Worm (Caenorhabditis elegans): ENCODE results near the gene nhr-129.
A peak's percentile ranks its signal among the peaks of the same experiment; 100 is the strongest.

The nhr-129 gene

ce11 chrV:13374532-13374931, 43.7 kb upstream of the nhr-129 start:
- TF ChIP-seq F13H6.1 (tag; optimal IDR thresholded peaks at IDR 0.05) (peak; percentile 30), crh-2 (tag; optimal IDR thresholded peaks at IDR 0.05) (peak; percentile 58), nhr-6 (tag; optimal IDR thresholded peaks at IDR 0.05) (no peak), nhr-237 (tag; optimal IDR thresholded peaks at IDR 0.05) (no peak), lsy-2 (tag; optimal IDR thresholded peaks at IDR 0.05) (peak in 1 of 2 experiments; percentile 3), skn-1 (tag; optimal IDR thresholded peaks at IDR 0.05) (no peak), nhr-21 (tag; optimal IDR thresholded peaks at IDR 0.05) (peak; percentile 52), sem-4 (tag; optimal IDR thresholded peaks at IDR 0.05) (peak; percentile 45), nhr-129 (tag; optimal IDR thresholded peaks at IDR 0.05) (peak; percentile 13), aly-2 (tag; optimal IDR thresholded peaks at IDR 0.05) (no peak), unc-62 (GFP tag; optimal IDR thresholded peaks at IDR 0.05) (no peak), Y55F3AM.14 (GFP tag; optimal IDR thresholded peaks at IDR 0.05) (no peak), blmp-1 (tag; optimal IDR thresholded peaks at IDR 0.05; ENCODE audit: insufficient read depth) (peak; percentile 15), ztf-4 (tag; optimal IDR thresholded peaks at IDR 0.05) (no peak), sma-3 (GFP tag; optimal IDR thresholded peaks at IDR 0.05) (peak; percentile 50), nhr-25 (tag; optimal IDR thresholded peaks at IDR 0.05) (peak; percentile 84), R02D3.7 (tag; optimal IDR thresholded peaks at IDR 0.05) (no peak), peb-1 (tag; optimal IDR thresholded peaks at IDR 0.05) (no peak), mbf-1 (tag; optimal IDR thresholded peaks at IDR 0.05) (no peak), zag-1 (tag; optimal IDR thresholded peaks at IDR 0.05) (no peak), nhr-11 (tag; optimal IDR thresholded peaks at IDR 0.05) (no peak), nhr-23 (tag; optimal IDR thresholded peaks at IDR 0.05) (no peak), sma-9 (GFP tag; optimal IDR thresholded peaks at IDR 0.05) (peak; percentile 62), sma-9 (tag; optimal IDR thresholded peaks at IDR 0.05) (no peak), ztf-1 (GFP tag; conservative IDR thresholded peaks at IDR 0.05) (no peak), lin-13 (GFP tag; optimal IDR thresholded peaks at IDR 0.05) (peak; percentile 22), dmd-4 (tag; optimal IDR thresholded peaks at IDR 0.05) (no peak), lin-39 (tag; optimal IDR thresholded peaks at IDR 0.05) (no peak), nhr-10 (tag; optimal IDR thresholded peaks at IDR 0.05) (no peak), elt-3 (tag; optimal IDR thresholded peaks at IDR 0.05) (no peak), nhr-12 (tag; optimal IDR thresholded peaks at IDR 0.05) (no peak), egl-27 (tag; optimal IDR thresholded peaks at IDR 0.05) (peak; percentile 62), gmeb-1 (tag; optimal IDR thresholded peaks at IDR 0.05) (no peak), ztf-11 (tag; optimal IDR thresholded peaks at IDR 0.05) (no peak), fos-1 (tag; optimal IDR thresholded peaks at IDR 0.05) (peak; percentile 37), ZK546.5 (tag; optimal IDR thresholded peaks at IDR 0.05) (no peak), alr-1 (tag; optimal IDR thresholded peaks at IDR 0.05) (no peak), ceh-16 (tag; optimal IDR thresholded peaks at IDR 0.05) (peak; percentile 70), unc-39 (tag; optimal IDR thresholded peaks at IDR 0.05) (no peak)

ce11 chrV:13373643-13374042, 42.8 kb upstream of the nhr-129 start:
- TF ChIP-seq nhr-12 (tag; optimal IDR thresholded peaks at IDR 0.05), result no peak
- no peak for TF ChIP-seq skn-1 (tag; optimal IDR thresholded peaks at IDR 0.05)
- no peak for TF ChIP-seq Y55F3AM.14 (GFP tag; optimal IDR thresholded peaks at IDR 0.05)
- TF ChIP-seq egl-27 (tag; optimal IDR thresholded peaks at IDR 0.05), result peak; percentile 67
- TF ChIP-seq gmeb-1 (tag; optimal IDR thresholded peaks at IDR 0.05), result peak; percentile 30
- no peak for TF ChIP-seq nhr-237 (tag; optimal IDR thresholded peaks at IDR 0.05)
- TF ChIP-seq lin-13 (GFP tag; optimal IDR thresholded peaks at IDR 0.05), result no peak
- TF ChIP-seq ZK546.5 (tag; optimal IDR thresholded peaks at IDR 0.05), result no peak
- TF ChIP-seq dmd-4 (tag; optimal IDR thresholded peaks at IDR 0.05), result no peak
- peak; percentile 87 for TF ChIP-seq blmp-1 (tag; optimal IDR thresholded peaks at IDR 0.05; ENCODE audit: insufficient read depth)
- TF ChIP-seq lin-39 (tag; optimal IDR thresholded peaks at IDR 0.05), result no peak
- no peak for TF ChIP-seq nhr-6 (tag; optimal IDR thresholded peaks at IDR 0.05)
- no peak for TF ChIP-seq lsy-2 (tag; optimal IDR thresholded peaks at IDR 0.05)
- no peak for TF ChIP-seq unc-39 (tag; optimal IDR thresholded peaks at IDR 0.05)
- TF ChIP-seq ceh-82 (tag; optimal IDR thresholded peaks at IDR 0.05), result no peak
- no peak for TF ChIP-seq mbf-1 (tag; optimal IDR thresholded peaks at IDR 0.05)
- TF ChIP-seq zag-1 (tag; optimal IDR thresholded peaks at IDR 0.05), result no peak
- TF ChIP-seq fos-1 (tag; optimal IDR thresholded peaks at IDR 0.05), result peak; percentile 91
- TF ChIP-seq F13H6.1 (tag; optimal IDR thresholded peaks at IDR 0.05), result peak; percentile 46
- peak; percentile 62 for TF ChIP-seq crh-2 (tag; optimal IDR thresholded peaks at IDR 0.05)
- TF ChIP-seq elt-3 (tag; optimal IDR thresholded peaks at IDR 0.05), result no peak
- peak; percentile 31 for TF ChIP-seq nhr-129 (tag; optimal IDR thresholded peaks at IDR 0.05)
- no peak for TF ChIP-seq snpc-4 (tag; optimal IDR thresholded peaks at IDR 0.05)
- no peak for TF ChIP-seq lin-11 (tag; optimal IDR thresholded peaks at IDR 0.05)
- TF ChIP-seq ztf-4 (tag; optimal IDR thresholded peaks at IDR 0.05), result no peak
- no peak for TF ChIP-seq ztf-11 (tag; optimal IDR thresholded peaks at IDR 0.05)
- no peak for TF ChIP-seq elt-1 (tag; optimal IDR thresholded peaks at IDR 0.05)
- TF ChIP-seq nhr-23 (tag; optimal IDR thresholded peaks at IDR 0.05), result no peak
- TF ChIP-seq R02D3.7 (tag; optimal IDR thresholded peaks at IDR 0.05), result no peak
- TF ChIP-seq sma-9 (GFP tag; optimal IDR thresholded peaks at IDR 0.05), result peak; percentile 82
- TF ChIP-seq sma-9 (tag; optimal IDR thresholded peaks at IDR 0.05), result no peak
- no peak for TF ChIP-seq unc-62 (GFP tag; optimal IDR thresholded peaks at IDR 0.05)
- peak; percentile 52 for TF ChIP-seq sma-3 (GFP tag; optimal IDR thresholded peaks at IDR 0.05)
- TF ChIP-seq nhr-21 (tag; optimal IDR thresholded peaks at IDR 0.05), result peak; percentile 68
- TF ChIP-seq ztf-1 (GFP tag; conservative IDR thresholded peaks at IDR 0.05), result no peak

All from whole organism, L2 larva.